Fruit fly (Drosophila melanogaster) whole organism, adult: ENCODE data around the gene VGlut.

Source experiments
- CG11617 ChIP-seq: fragments of 200-800 bp; sonication (Bioruptor generic); optimal IDR thresholded peaks from 2 replicates; lab custom pipeline; 2017; ENCODE audit warnings: mild to moderate bottlenecking, missing biosample characterization, missing genetic modification reagents, missing genetic modification characterization
- CG12768 ChIP-seq: fragments of 200-800 bp; sonication (Bioruptor generic); optimal IDR thresholded peaks from 2 replicates; lab custom pipeline; 2017; ENCODE audit warnings: missing biosample characterization, missing genetic modification characterization, mild to moderate bottlenecking, moderate library complexity, missing genetic modification reagents
- CG14711 ChIP-seq: fragments of 200-800 bp; sonication (Bioruptor generic); optimal IDR thresholded peaks from 2 replicates; lab custom pipeline; 2018; ENCODE audit warnings: missing biosample characterization, mild to moderate bottlenecking, missing genetic modification characterization, moderate library complexity
- CG1620 ChIP-seq: fragments of 200-800 bp; sonication (Bioruptor generic); optimal IDR thresholded peaks from 2 replicates; lab custom pipeline; 2016; ENCODE audit warnings: missing biosample characterization, missing genetic modification characterization
- CG33017 ChIP-seq: fragments of 200-800 bp; sonication (Bioruptor generic); optimal IDR thresholded peaks from 2 replicates; lab custom pipeline; 2018; ENCODE audit warnings: missing biosample characterization, mild to moderate bottlenecking, missing genetic modification characterization, moderate library complexity
- CG5204 ChIP-seq: fragments of 200-800 bp; sonication (Bioruptor generic); optimal IDR thresholded peaks from 2 replicates; lab custom pipeline; 2016; ENCODE audit warnings: missing biosample characterization, missing genetic modification characterization
- CG7045 ChIP-seq: fragments of 200-800 bp; sonication (Bioruptor generic); optimal IDR thresholded peaks from 2 replicates; lab custom pipeline; 2017; ENCODE audit warnings: missing biosample characterization, mild to moderate bottlenecking, missing genetic modification characterization
- CG7101 ChIP-seq: fragments of 200-800 bp; sonication (Bioruptor generic); optimal IDR thresholded peaks from 2 replicates; lab custom pipeline; 2018; ENCODE audit warnings: missing biosample characterization, mild to moderate bottlenecking, missing genetic modification characterization, moderate library complexity
- Clk ChIP-seq: fragments of 200-800 bp; sonication (Bioruptor generic); optimal IDR thresholded peaks from 2 replicates; lab custom pipeline; 2017; ENCODE audit warnings: missing biosample characterization, missing genetic modification characterization
- Crg-1 ChIP-seq: fragments of 200-800 bp; sonication (Bioruptor generic); optimal IDR thresholded peaks from 2 replicates; lab custom pipeline; 2016; ENCODE audit warnings: missing biosample characterization, missing genetic modification characterization
- Hr96 ChIP-seq: fragments of 200-800 bp; sonication (Bioruptor generic); optimal IDR thresholded peaks from 2 replicates; lab custom pipeline; 2016; ENCODE audit warnings: missing biosample characterization, missing genetic modification characterization
- Mnt ChIP-seq: fragments of 200-800 bp; sonication (Bioruptor generic); optimal IDR thresholded peaks from 2 replicates; lab custom pipeline; 2016; ENCODE audit warnings: missing biosample characterization, mild to moderate bottlenecking, missing genetic modification characterization
- bab1 ChIP-seq: fragments of 200-800 bp; sonication (Bioruptor generic); optimal IDR thresholded peaks from 3 replicates; lab custom pipeline; 2019; ENCODE audit warnings: missing biosample characterization, mild to moderate bottlenecking, missing genetic modification characterization, moderate library complexity
- cic ChIP-seq: fragments of 200-800 bp; sonication (Bioruptor generic); optimal IDR thresholded peaks from 2 replicates; lab custom pipeline; 2017; ENCODE audit warnings: missing biosample characterization, mild to moderate bottlenecking, missing genetic modification characterization, moderate library complexity
- cnc ChIP-seq, 2 experiments: fragments of >200 bp; optimal IDR thresholded peaks; 2 replicates each; lab custom pipeline; 2017
- kay ChIP-seq: fragments of 200-800 bp; sonication (Bioruptor generic); peaks from one replicate; lab custom pipeline; 2016; ENCODE audit warnings: missing biosample characterization, missing genetic modification characterization, borderline replicate concordance
- ovo ChIP-seq: fragments of 200-800 bp; sonication (Bioruptor generic); optimal IDR thresholded peaks from 2 replicates; lab custom pipeline; 2016; ENCODE audit warnings: missing biosample characterization, missing genetic modification characterization
- pad ChIP-seq: fragments of 200-800 bp; sonication (Bioruptor generic); optimal IDR thresholded peaks from 3 replicates; lab custom pipeline; 2017; ENCODE audit warnings: missing biosample characterization, missing genetic modification characterization, mild to moderate bottlenecking, moderate library complexity, missing genetic modification reagents
- tj ChIP-seq: fragments of 200-800 bp; sonication (Bioruptor generic); optimal IDR thresholded peaks from 3 replicates; lab custom pipeline; 2017; ENCODE audit warnings: missing biosample characterization, mild to moderate bottlenecking, missing genetic modification characterization, moderate library complexity
- toe ChIP-seq: fragments of 200-800 bp; sonication (Bioruptor generic); optimal IDR thresholded peaks from 2 replicates; lab custom pipeline; 2016; ENCODE audit warnings: missing biosample characterization, missing genetic modification characterization

VGlut gene

DNA sequence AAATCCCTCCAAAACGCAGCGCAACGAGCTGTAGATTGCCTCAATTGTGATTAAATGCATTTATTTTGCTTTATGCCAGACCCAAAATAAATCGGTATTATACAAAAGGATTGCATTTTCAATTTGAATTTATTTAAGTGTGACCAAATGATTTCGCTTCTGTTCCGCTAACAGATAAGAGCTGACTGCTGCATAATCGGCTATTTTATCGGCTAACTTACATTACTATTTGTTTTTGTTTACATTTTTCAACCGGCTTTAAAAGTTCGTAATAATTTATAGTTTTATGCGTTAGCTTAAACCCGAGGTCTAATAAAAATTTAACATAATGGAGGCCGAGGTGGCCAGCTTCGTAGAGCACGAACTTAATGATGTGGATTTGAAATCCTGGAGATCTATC lies 17.1 kb upstream of the VGlut start, which contains the start of gene PIG-Wa:
Gene PIG-Wa, plus strand, starts transcription at position 232 of the 400 bp plus-strand sequence.
- no peak for TF ChIP-seq tj (GFP tag; lab: Kevin White, UChicago)
- peak; percentile 18 for TF ChIP-seq bab1 (GFP tag; lab: Kevin White, UChicago)
- no peak for TF ChIP-seq cnc (optimal IDR thresholded peaks at IDR 0.05; lab: Kevin White, UChicago)
- no peak for TF ChIP-seq CG14711 (tag; lab: Kevin White, UChicago)
- no peak for TF ChIP-seq cic (GFP tag; lab: Kevin White, UChicago)
- no peak for TF ChIP-seq CG7101

DNA sequence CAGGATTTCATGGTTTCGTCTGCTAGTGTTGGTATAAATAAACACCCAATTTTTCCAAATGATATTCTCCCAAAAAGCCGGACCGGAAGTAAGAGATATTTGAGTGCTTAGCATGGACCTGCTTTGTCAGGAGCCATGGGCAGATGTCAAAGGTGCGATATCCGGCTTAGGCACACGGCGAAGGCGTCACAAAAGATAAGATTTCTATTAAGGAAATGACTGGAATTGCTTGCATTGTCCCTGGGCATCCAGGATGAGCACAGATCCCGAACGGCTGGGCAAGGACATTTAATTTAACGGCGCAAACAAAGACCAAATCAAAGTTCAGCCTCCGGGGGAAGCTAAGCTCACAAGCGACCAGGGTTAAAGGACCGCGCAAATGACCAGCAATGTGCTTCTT lies 14.4 kb upstream of the VGlut start, which contains the start of gene CG3557:
Gene CG3557, minus strand, starts transcription at position 101 of the 400 bp plus-strand sequence.
- TF ChIP-seq cic (GFP tag; lab: Kevin White, UChicago) = no peak
- no peak for TF ChIP-seq CG14711 (tag; lab: Kevin White, UChicago)
- no peak for TF ChIP-seq pad (GFP tag; lab: Kevin White, UChicago)
- no peak for TF ChIP-seq Mnt (GFP tag; lab: Kevin White, UChicago)
- TF ChIP-seq CG1620 (GFP tag; lab: Kevin White, UChicago) = no peak
- no peak for TF ChIP-seq CG33017 (tag; lab: Kevin White, UChicago)
- no peak for TF ChIP-seq CG7101
- TF ChIP-seq cnc (optimal IDR thresholded peaks at IDR 0.05; lab: Kevin White, UChicago) = no peak
- no peak for TF ChIP-seq toe
- TF ChIP-seq CG7045 (GFP tag; lab: Kevin White, UChicago) = no peak
- TF ChIP-seq tj (GFP tag; lab: Kevin White, UChicago) = no peak
- TF ChIP-seq CG12768 (GFP tag; lab: Kevin White, UChicago) = no peak
- no peak for TF ChIP-seq ovo (GFP tag; lab: Kevin White, UChicago)
- no peak for TF ChIP-seq Clk
- TF ChIP-seq kay (GFP tag; lab: Kevin White, UChicago) = no peak
- no peak for TF ChIP-seq Hr96

DNA sequence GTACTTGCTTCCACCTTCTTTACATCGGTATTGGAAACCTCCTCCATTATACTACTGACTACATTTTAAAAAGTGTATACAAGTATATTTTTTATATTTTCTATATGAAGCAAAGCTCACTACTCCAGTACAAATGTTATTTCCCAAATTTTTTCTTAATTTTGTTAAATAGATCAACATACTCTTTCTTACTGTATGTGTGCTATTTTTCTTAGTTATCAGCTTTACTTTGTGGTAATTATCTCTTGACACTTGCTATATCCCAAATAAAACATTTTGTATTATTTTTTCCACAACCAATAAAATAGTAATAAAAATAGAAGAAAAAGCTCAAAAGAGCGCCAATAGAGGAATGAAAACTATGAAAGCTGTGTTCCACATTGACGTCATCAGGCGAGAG lies 9.5 kb upstream of the VGlut start, which contains the start of gene CG43750:
Gene CG43750, minus strand, starts transcription at position 101 of the 400 bp plus-strand sequence.
- no peak for TF ChIP-seq cnc (optimal IDR thresholded peaks at IDR 0.05; lab: Kevin White, UChicago)
- no peak for TF ChIP-seq tj (GFP tag; lab: Kevin White, UChicago)
- TF ChIP-seq pad (GFP tag; lab: Kevin White, UChicago) = no peak
- no peak for TF ChIP-seq CG7101
- no peak for TF ChIP-seq Clk
- no peak for TF ChIP-seq ovo (GFP tag; lab: Kevin White, UChicago)
- no peak for TF ChIP-seq CG11617
- no peak for TF ChIP-seq CG7045 (GFP tag; lab: Kevin White, UChicago)

DNA sequence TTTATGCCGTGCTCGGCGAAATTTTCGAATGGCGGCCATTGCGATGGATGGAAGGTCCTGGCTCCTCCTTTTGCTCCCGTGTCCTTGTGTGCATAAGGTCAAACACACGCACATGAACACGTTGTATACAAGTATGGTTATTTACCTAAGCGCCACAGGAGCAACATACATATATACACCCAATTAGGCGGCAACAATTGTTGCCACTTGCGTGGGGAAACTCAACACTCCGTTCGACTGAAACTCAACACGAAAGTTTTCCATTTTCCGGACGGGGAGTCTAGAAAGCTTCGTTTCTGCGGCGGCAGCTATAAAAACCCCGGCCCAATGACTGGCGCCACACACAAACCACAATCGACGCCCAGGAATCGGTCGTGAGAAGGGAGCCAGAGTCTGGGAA lies 8.8 kb upstream of the VGlut start, which contains the start of gene CG46448:
Gene CG46448, plus strand, starts transcription at position 340 of the 400 bp plus-strand sequence.
- TF ChIP-seq Clk (no peak), Crg-1 (no peak), CG33017 (tag; lab: Kevin White, UChicago) (no peak), Hr96 (no peak), CG7045 (GFP tag; lab: Kevin White, UChicago) (no peak), CG7101 (no peak), CG1620 (GFP tag; lab: Kevin White, UChicago) (no peak), cnc (optimal IDR thresholded peaks at IDR 0.05; lab: Kevin White, UChicago) (no peak), toe (no peak)

DNA sequence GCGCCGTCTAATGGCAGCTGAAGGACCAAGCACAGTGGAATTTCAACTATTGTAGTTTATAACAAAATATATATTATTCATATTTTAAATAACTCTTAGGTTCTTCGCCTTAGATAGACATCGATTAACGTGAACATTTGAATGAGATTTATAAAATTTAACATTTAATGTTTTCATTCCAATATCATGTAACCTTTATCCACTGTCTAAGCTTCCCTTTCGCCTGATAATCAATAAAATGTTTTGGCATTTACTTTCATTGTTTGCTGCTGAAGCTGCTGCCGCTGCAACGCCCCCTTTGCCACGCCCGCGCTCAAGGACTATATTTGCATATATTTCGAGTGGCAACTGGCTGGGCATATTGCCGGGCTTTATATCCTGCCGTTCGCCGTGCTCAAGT lies 5.2 kb upstream of the VGlut start:
- no peak for TF ChIP-seq CG7101
- no peak for TF ChIP-seq cic (GFP tag; lab: Kevin White, UChicago)
- TF ChIP-seq Hr96 = no peak
- no peak for TF ChIP-seq CG14711 (tag; lab: Kevin White, UChicago)
- TF ChIP-seq Clk = no peak
- TF ChIP-seq CG11617 = no peak
- no peak for TF ChIP-seq CG7045 (GFP tag; lab: Kevin White, UChicago)
- TF ChIP-seq bab1 (GFP tag; lab: Kevin White, UChicago) = no peak
- TF ChIP-seq tj (GFP tag; lab: Kevin White, UChicago) = no peak
- no peak for TF ChIP-seq cnc (optimal IDR thresholded peaks at IDR 0.05; lab: Kevin White, UChicago)
- no peak for TF ChIP-seq Crg-1
- no peak for TF ChIP-seq Mnt (GFP tag; lab: Kevin White, UChicago)
- TF ChIP-seq ovo (GFP tag; lab: Kevin White, UChicago) = no peak
- no peak for TF ChIP-seq kay (GFP tag; lab: Kevin White, UChicago)
- no peak for TF ChIP-seq CG5204
- TF ChIP-seq pad (GFP tag; lab: Kevin White, UChicago) = no peak
- TF ChIP-seq CG12768 (GFP tag; lab: Kevin White, UChicago) = no peak
- no peak for TF ChIP-seq CG33017 (tag; lab: Kevin White, UChicago)

DNA sequence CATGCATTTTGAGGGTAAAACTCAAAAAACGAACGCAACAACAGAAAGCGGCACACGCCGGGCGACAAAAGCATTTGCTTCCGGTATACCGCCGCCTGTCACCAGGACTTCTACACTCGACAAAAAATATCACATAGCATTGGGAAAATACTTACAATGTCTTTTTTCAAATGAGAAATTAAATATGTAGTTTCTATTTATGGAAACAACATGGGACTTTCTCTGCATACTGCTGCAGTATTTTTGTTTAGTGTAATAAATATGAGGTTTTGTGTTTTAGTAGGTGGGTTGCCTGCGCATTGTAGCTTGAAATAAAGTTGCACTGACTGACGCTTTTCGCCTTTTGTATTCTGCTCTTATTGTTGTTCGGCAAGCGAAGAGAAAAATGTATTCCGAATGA lies 3.0 kb upstream of the VGlut start:
- no peak for TF ChIP-seq Crg-1
- TF ChIP-seq bab1 (GFP tag; lab: Kevin White, UChicago) = no peak
- no peak for TF ChIP-seq CG14711 (tag; lab: Kevin White, UChicago)
- TF ChIP-seq cnc (optimal IDR thresholded peaks at IDR 0.05; lab: Kevin White, UChicago) = no peak
- TF ChIP-seq CG11617 = no peak
- no peak for TF ChIP-seq Clk
- TF ChIP-seq Mnt (GFP tag; lab: Kevin White, UChicago) = no peak
- no peak for TF ChIP-seq CG12768 (GFP tag; lab: Kevin White, UChicago)
- TF ChIP-seq cic (GFP tag; lab: Kevin White, UChicago) = no peak
- TF ChIP-seq ovo (GFP tag; lab: Kevin White, UChicago) = no peak
- TF ChIP-seq tj (GFP tag; lab: Kevin White, UChicago) = no peak
- TF ChIP-seq CG33017 (tag; lab: Kevin White, UChicago) = no peak
- no peak for TF ChIP-seq kay (GFP tag; lab: Kevin White, UChicago)
- TF ChIP-seq toe = no peak
- no peak for TF ChIP-seq CG5204
- no peak for TF ChIP-seq pad (GFP tag; lab: Kevin White, UChicago)
